Fruit fly (Drosophila melanogaster): ENCODE measurements around the gene bol.

Gene bol

dm6 chr3L:9126888-9127689, 7.1 kb downstream of the bol start:
- TF ChIP-seq h (optimal IDR thresholded peaks at IDR 0.05) (no peak), insv (optimal IDR thresholded peaks at IDR 0.05) (no peak), ttk (optimal IDR thresholded peaks at IDR 0.05) (no peak)

- TF ChIP-seq psq (optimal IDR thresholded peaks at IDR 0.05) (no peak), Myc (optimal IDR thresholded peaks at IDR 0.05) (no peak), insv (optimal IDR thresholded peaks at IDR 0.05) (no peak), Sin3A (optimal IDR thresholded peaks at IDR 0.05) (no peak), ttk (optimal IDR thresholded peaks at IDR 0.05) (no peak), h (optimal IDR thresholded peaks at IDR 0.05) (no peak)
Measured at dm6 chr3L:9126021-9126811, 8.0 kb downstream of the bol start.

DNA sequence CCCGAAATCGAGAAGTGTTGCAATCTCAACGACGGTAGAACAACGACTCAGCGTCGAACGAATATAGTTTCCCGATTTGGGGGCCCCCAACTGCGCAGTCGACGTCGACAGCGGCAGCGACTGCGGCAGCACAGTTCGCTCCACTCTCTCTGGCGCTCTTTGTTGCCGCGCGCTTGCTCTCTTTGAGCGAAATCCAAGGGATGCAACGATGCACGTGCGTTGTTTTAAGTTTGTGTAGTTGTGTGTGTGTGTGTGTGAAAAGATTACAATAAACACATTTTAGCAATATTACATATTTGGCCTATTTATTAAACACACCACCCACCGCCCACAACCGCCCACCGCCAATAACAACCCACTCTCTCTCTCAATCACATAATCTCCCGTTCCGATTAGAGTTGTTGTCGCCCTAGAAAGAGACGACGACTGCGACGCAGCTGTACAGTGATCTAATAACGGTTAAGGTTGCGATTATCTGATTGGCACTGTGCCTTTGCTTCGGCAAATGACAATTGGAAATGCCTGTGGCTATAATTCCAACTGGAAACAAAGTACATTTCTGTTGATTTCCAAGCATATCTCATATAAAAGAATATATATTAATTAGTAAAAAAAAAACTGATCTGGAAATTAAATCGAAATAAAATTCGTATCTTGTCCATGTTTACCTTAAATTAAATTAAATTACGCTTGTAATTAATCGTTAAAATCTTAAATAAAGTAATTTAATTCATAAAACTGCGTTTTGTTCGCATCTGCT, 8.8 kb downstream of the bol start:
- TF ChIP-seq Myc (optimal IDR thresholded peaks at IDR 0.05) (no peak), insv (optimal IDR thresholded peaks at IDR 0.05) (no peak), psq (optimal IDR thresholded peaks at IDR 0.05) (no peak), Sin3A (optimal IDR thresholded peaks at IDR 0.05) (no peak), ttk (optimal IDR thresholded peaks at IDR 0.05) (no peak), h (optimal IDR thresholded peaks at IDR 0.05) (no peak)

DNA sequence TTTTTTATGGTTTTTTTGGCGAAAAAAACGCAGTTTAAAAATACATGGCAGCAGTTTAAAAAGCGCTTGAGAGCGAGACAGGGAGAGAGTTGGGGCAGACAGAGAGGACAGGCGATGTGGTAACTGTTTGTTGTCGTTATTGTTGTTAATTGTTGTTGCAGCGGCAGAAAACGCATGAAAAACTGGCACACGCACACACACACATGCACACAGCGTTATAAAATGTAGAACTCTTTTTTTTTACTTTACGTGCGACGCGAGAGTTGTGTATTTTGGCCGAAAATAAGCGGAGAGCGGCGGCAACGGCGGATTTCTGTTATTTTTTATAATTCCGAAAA, 9.3 kb downstream of the bol start:
- no peak for TF ChIP-seq psq (optimal IDR thresholded peaks at IDR 0.05)
- no peak for TF ChIP-seq ttk (optimal IDR thresholded peaks at IDR 0.05)
- TF ChIP-seq Myc (optimal IDR thresholded peaks at IDR 0.05), result no peak

DNA sequence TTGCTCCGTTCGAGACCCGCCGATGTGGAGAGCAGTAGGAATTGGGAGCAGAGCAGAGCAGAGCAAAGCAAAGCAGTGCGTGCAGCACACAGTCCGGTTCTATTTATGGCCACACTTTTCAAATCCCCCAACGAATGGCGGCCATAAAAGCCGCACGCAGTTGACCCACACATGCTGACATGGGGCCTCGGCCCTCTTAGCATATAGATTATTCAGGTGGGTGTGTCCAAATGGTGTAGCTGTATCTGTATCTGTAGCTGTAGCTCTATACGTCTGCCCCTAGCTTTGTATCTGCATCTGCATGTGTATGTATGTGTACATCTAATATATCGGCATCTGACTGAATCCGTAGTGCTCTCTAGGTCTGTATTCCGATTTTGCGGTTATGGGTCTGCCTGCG, 12.9 kb downstream of the bol start:
- no peak for TF ChIP-seq Myc (optimal IDR thresholded peaks at IDR 0.05)
- no peak for TF ChIP-seq ttk (optimal IDR thresholded peaks at IDR 0.05)
- TF ChIP-seq Sin3A (optimal IDR thresholded peaks at IDR 0.05), result no peak
- TF ChIP-seq psq (optimal IDR thresholded peaks at IDR 0.05), result no peak
- TF ChIP-seq h (optimal IDR thresholded peaks at IDR 0.05), result no peak
- TF ChIP-seq insv (optimal IDR thresholded peaks at IDR 0.05), result no peak

- no peak for TF ChIP-seq insv (optimal IDR thresholded peaks at IDR 0.05)
- no peak for TF ChIP-seq ttk (optimal IDR thresholded peaks at IDR 0.05)
- no peak for TF ChIP-seq Myc (optimal IDR thresholded peaks at IDR 0.05)
- TF ChIP-seq Sin3A (optimal IDR thresholded peaks at IDR 0.05), result no peak
- no peak for TF ChIP-seq h (optimal IDR thresholded peaks at IDR 0.05)
- TF ChIP-seq psq (optimal IDR thresholded peaks at IDR 0.05), result no peak
Measured at dm6 chr3L:9119564-9119963, 14.6 kb downstream of the bol start.

DNA sequence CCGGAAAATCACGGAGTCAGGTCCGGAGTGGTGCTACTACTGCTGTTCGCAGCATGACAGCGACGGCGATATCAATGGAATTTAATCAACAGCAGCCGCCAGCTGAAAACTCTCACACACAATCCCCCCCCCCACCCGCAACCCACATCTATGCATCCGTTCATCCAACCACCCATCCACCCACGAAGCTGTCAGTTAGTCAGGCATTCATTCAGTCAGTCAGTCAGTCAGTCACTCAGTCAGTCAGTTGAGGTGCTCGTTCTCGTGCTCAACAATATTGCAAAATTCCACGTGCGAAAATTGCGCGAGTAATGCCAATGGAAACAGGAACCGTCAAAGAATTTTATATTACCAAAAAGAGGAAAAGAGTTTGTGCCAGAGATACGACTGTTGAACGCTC, 18.6 kb downstream of the bol start:
- TF ChIP-seq psq (optimal IDR thresholded peaks at IDR 0.05), result no peak
- no peak for TF ChIP-seq h (optimal IDR thresholded peaks at IDR 0.05)
- TF ChIP-seq Myc (optimal IDR thresholded peaks at IDR 0.05), result no peak
- no peak for TF ChIP-seq insv (optimal IDR thresholded peaks at IDR 0.05)
- TF ChIP-seq ttk (optimal IDR thresholded peaks at IDR 0.05), result no peak
- no peak for TF ChIP-seq Sin3A (optimal IDR thresholded peaks at IDR 0.05)

DNA sequence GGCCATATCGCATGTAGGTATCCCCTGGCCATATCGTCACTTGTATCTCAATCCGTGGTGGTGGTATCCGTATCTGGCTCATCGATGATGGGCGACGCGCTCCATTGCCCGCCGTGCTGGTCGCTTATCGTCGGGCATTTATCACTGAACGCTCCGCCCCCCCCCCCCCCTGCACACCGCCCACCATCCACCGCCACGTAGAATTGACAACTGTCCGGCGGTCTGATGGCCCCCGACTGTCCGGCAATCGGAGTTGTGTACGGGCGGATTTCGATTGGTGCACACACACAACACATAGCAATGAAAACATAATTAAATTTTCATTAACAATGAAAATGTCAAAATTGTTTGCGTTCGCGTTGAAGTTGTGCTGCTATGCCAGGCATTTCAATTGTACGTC, 19.8 kb downstream of the bol start:
- TF ChIP-seq ttk (optimal IDR thresholded peaks at IDR 0.05) (no peak), psq (optimal IDR thresholded peaks at IDR 0.05) (no peak), Myc (optimal IDR thresholded peaks at IDR 0.05) (no peak), Sin3A (optimal IDR thresholded peaks at IDR 0.05) (no peak), h (optimal IDR thresholded peaks at IDR 0.05) (no peak), insv (optimal IDR thresholded peaks at IDR 0.05) (no peak)

DNA sequence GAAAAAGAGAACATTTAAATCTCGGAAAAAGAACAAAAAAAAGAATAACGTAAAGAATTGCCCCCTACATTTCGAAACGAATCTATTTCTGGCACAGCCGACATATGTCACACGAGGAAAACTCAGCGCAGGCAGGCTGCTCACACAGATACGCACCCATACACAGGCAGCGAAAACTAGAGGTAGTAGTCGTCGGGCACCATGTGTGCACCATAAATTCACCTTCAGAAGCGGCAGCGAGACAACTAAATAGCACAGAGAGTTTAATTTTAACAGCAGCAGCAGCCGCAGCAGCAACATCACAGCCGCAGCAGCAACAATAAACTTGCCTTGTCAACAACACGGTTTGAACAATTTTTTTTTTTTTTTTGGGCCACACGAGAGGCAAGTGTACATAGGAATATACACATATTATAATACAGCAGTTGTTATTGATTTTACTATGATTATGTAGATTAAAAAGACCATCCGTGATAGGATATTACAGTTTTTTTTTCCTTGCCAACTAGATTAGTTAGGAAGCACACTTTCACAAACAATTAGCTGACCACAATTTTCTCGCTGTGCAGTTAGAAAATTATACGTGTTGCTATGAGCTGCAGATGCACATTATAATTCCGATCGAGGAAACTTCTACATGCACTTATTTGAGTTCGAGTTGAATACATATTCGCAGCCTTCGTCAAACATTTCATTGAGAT, 20.5 kb downstream of the bol start:
- TF ChIP-seq Myc (optimal IDR thresholded peaks at IDR 0.05), result no peak
- no peak for TF ChIP-seq Sin3A (optimal IDR thresholded peaks at IDR 0.05)
- TF ChIP-seq ttk (optimal IDR thresholded peaks at IDR 0.05), result no peak
- TF ChIP-seq h (optimal IDR thresholded peaks at IDR 0.05), result no peak
- no peak for TF ChIP-seq psq (optimal IDR thresholded peaks at IDR 0.05)

DNA sequence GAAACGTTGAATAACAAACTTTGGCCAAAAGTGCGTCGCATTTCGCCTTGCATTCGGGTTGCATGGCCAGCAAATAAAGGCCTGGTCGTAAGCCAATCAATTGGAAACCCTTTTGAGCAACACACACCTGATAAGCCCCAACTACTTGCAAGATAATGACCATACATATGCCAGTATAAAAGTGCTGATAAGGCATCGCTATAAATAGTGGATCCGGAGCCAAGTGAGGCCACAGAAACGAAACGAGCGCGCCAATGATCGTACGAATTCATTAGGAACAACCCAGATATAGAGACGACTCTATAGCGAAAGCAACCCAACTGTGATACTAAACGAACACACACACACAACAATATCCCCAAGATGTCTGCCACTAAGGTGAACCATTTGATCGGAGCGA, 37.6 kb downstream of the bol start, which contains the start of gene CG13315:
Gene CG13315, plus strand, starts transcription at position 230 of the 400 bp plus-strand sequence.
- no peak for TF ChIP-seq Sin3A (optimal IDR thresholded peaks at IDR 0.05)
- TF ChIP-seq ttk (optimal IDR thresholded peaks at IDR 0.05), result no peak
- TF ChIP-seq Myc (optimal IDR thresholded peaks at IDR 0.05), result no peak
- TF ChIP-seq psq (optimal IDR thresholded peaks at IDR 0.05), result no peak
- no peak for TF ChIP-seq h (optimal IDR thresholded peaks at IDR 0.05)
- TF ChIP-seq insv (optimal IDR thresholded peaks at IDR 0.05), result no peak

DNA sequence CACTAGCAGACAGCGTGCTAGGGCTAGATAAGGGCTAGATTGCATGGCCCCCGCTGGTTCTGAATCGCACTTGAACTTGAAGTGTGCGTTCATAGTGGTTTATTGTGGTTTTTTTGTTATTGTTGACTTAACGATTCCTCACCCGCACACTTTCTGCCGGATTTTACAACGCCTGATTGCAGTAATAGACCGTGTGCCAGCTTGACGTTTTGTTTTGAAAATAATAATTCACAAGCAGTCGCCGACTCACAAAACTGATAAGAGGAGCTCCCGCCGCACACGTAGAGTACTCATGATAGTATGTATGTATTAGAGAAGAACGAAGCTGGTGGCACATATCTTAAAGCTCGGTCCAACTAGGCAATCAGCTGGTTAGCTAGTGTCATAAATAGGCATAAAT, 38.5 kb downstream of the bol start:
- no peak for TF ChIP-seq Myc (optimal IDR thresholded peaks at IDR 0.05)
- TF ChIP-seq ttk (optimal IDR thresholded peaks at IDR 0.05), result no peak
- TF ChIP-seq insv (optimal IDR thresholded peaks at IDR 0.05), result no peak
- TF ChIP-seq psq (optimal IDR thresholded peaks at IDR 0.05), result no peak
- TF ChIP-seq h (optimal IDR thresholded peaks at IDR 0.05), result no peak
- TF ChIP-seq Sin3A (optimal IDR thresholded peaks at IDR 0.05), result no peak

Data from Kc167 (cell line).